Worm (Caenorhabditis elegans) whole organism, L4 larva: ENCODE results near the gene F11G11.5.

Experiments used
- F10B5.3 ChIP-seq: sonication (generic microtip); optimal IDR thresholded peaks from 2 replicates; lab custom pipeline; 2016; ENCODE audit warnings: mild to moderate bottlenecking, missing genetic modification characterization, missing compliant biosample characterization
- F26F4.8 ChIP-seq: fragments of 200-800 bp; sonication (Bioruptor generic); conservative IDR thresholded peaks from 2 replicates; pipeline ENCODE4 v1.3.6; 2022; ENCODE audit warnings: missing genetic modification characterization, missing compliant biosample characterization
- F49E8.2 ChIP-seq: sonication (generic microtip); optimal IDR thresholded peaks from 2 replicates; lab custom pipeline; 2016; ENCODE audit warnings: missing compliant biosample characterization, mild to moderate bottlenecking, missing genetic modification characterization, borderline replicate concordance
- R02D3.7 ChIP-seq: fragments of 150-350 bp; sonication (generic microtip); optimal IDR thresholded peaks from 3 replicates; lab custom pipeline; 2014; ENCODE audit warnings: missing biosample characterization, missing genetic modification characterization
- T20F7.1 ChIP-seq: fragments of 200-800 bp; sonication (Bioruptor generic); optimal IDR thresholded peaks from 2 replicates; lab custom pipeline; 2018; ENCODE audit warnings: mild to moderate bottlenecking, missing genetic modification characterization, missing compliant biosample characterization
- T26A8.4 ChIP-seq: fragments of 200-800 bp; sonication (Bioruptor generic); IDR thresholded peaks from 2 replicates; pipeline ENCODE4 v1.3.6; 2022; ENCODE audit warnings: missing genetic modification characterization, missing compliant biosample characterization
- Y48G9A.11 ChIP-seq: fragments of 200-800 bp; sonication (Bioruptor generic); IDR thresholded peaks from 2 replicates; pipeline ENCODE4 v1.3.6; 2022; ENCODE audit warnings: missing genetic modification reagents, missing genetic modification characterization, missing compliant biosample characterization
- Y5F2A.4 ChIP-seq: fragments of 200-800 bp; sonication (Bioruptor generic); optimal IDR thresholded peaks from 2 replicates; lab custom pipeline; 2018; ENCODE audit warnings: mild to moderate bottlenecking, missing genetic modification characterization, missing compliant biosample characterization
- ZK546.5 ChIP-seq, 2 experiments: sonication (generic microtip); optimal IDR thresholded peaks; 2 replicates each; lab custom pipeline; 2017; ENCODE audit warnings: missing biosample characterization in 2 of 2, missing genetic modification characterization in 2 of 2
- aha-1 ChIP-seq: fragments of 150-350 bp; peaks from one replicate; lab custom pipeline; 2014; ENCODE audit warnings: missing biosample characterization, missing genetic modification characterization
- ama-1 ChIP-seq: fragments of 150-350 bp; optimal IDR thresholded peaks from 2 replicates; lab custom pipeline; 2014; ENCODE audit warnings: inconsistent platforms, mixed read lengths
- ceh-20 ChIP-seq: fragments of 200-800 bp; sonication (Bioruptor generic); IDR thresholded peaks from 2 replicates; pipeline ENCODE4 v1.3.6; 2022; ENCODE audit warnings: missing genetic modification reagents, missing genetic modification characterization, missing compliant biosample characterization
- ceh-44 ChIP-seq: fragments of 200-800 bp; sonication (Bioruptor generic); IDR thresholded peaks from 2 replicates; pipeline ENCODE4 v1.3.6; 2022; ENCODE audit warnings: missing genetic modification reagents, missing genetic modification characterization, missing compliant biosample characterization
- ceh-82 ChIP-seq: sonication (generic microtip); optimal IDR thresholded peaks from 2 replicates; lab custom pipeline; 2017; ENCODE audit warnings: missing biosample characterization, missing genetic modification characterization
- ces-1 ChIP-seq: fragments of 150-350 bp; sonication (generic microtip); optimal IDR thresholded peaks from 4 replicates; lab custom pipeline; 2014; ENCODE audit warnings: missing biosample characterization, missing genetic modification reagents, missing genetic modification characterization
- ctbp-1 ChIP-seq: fragments of 200-800 bp; sonication (Bioruptor generic); IDR thresholded peaks from 2 replicates; pipeline ENCODE4 v1.3.6; 2022; ENCODE audit warnings: missing genetic modification reagents, missing genetic modification characterization, missing compliant biosample characterization
- daf-12 ChIP-seq: fragments of 150-350 bp; optimal IDR thresholded peaks from 2 replicates; lab custom pipeline; 2014; ENCODE audit warnings: missing biosample characterization, missing genetic modification reagents, missing genetic modification characterization
- fkh-10 ChIP-seq: fragments of 150-350 bp; optimal IDR thresholded peaks from 2 replicates; lab custom pipeline; 2014; ENCODE audit warnings: missing biosample characterization, missing genetic modification reagents, missing genetic modification characterization
- fos-1 ChIP-seq: fragments of 150-350 bp; optimal IDR thresholded peaks from 2 replicates; lab custom pipeline; 2014; ENCODE audit warnings: missing biosample characterization, missing genetic modification characterization
- hif-1 ChIP-seq, 2 experiments: sonication (generic microtip); optimal IDR thresholded peaks; 2 replicates each; lab custom pipeline; 2016 to 2017; ENCODE audit warnings: missing compliant biosample characterization in 2 of 2, missing genetic modification characterization in 2 of 2, missing genetic modification reagents in 2 of 2, missing genotype in 2 of 2, mild to moderate bottlenecking in 1 of 2
- hlh-11 ChIP-seq: fragments of 200-800 bp; sonication (Bioruptor generic); optimal IDR thresholded peaks from 2 replicates; lab custom pipeline; 2018; ENCODE audit warnings: mild to moderate bottlenecking, missing genetic modification characterization, missing compliant biosample characterization
- hlh-30 ChIP-seq: sonication (generic microtip); optimal IDR thresholded peaks from 2 replicates; lab custom pipeline; 2017; ENCODE audit warnings: antibody characterized with exemption, mild to moderate bottlenecking, missing genetic modification characterization, missing compliant biosample characterization; ENCODE audit not compliant: insufficient read depth
- lir-3 ChIP-seq: sonication (generic microtip); optimal IDR thresholded peaks from 2 replicates; lab custom pipeline; 2016; ENCODE audit warnings: mild to moderate bottlenecking, missing genetic modification characterization, missing compliant biosample characterization
- madf-5 ChIP-seq, 2 experiments: fragments of 200-800 bp; sonication (Bioruptor generic); IDR thresholded peaks; 2 replicates each; pipeline ENCODE4 v1.3.6; 2022; ENCODE audit warnings: missing compliant biosample characterization in 2 of 2, missing genetic modification characterization in 2 of 2
- mdl-1 ChIP-seq, 2 experiments: fragments of 150-350 bp in 1 of 2; sonication (generic microtip) in 1 of 2; optimal IDR thresholded peaks; 2 replicates each; lab custom pipeline; 2014 to 2017; ENCODE audit warnings: missing biosample characterization in 2 of 2, missing genetic modification characterization in 2 of 2
- mdt-29 ChIP-seq: fragments of 200-800 bp; sonication (Bioruptor generic); IDR thresholded peaks from 2 replicates; pipeline ENCODE4 v1.3.6; 2022; ENCODE audit warnings: missing genetic modification reagents, missing genetic modification characterization, missing compliant biosample characterization
- mep-1 ChIP-seq: fragments of 150-350 bp; sonication (generic microtip); optimal IDR thresholded peaks from 3 replicates; lab custom pipeline; 2014; ENCODE audit warnings: missing biosample characterization, missing genetic modification characterization
- mxl-2 ChIP-seq: fragments of 200-800 bp; sonication (Bioruptor generic); conservative IDR thresholded peaks from 2 replicates; pipeline ENCODE4 v1.3.6; 2022; ENCODE audit warnings: missing genetic modification reagents, missing genetic modification characterization, missing compliant biosample characterization
- mxl-3 ChIP-seq: fragments of 200-800 bp; sonication (Bioruptor generic); optimal IDR thresholded peaks from 2 replicates; lab custom pipeline; 2018; ENCODE audit warnings: mild to moderate bottlenecking, missing genetic modification characterization, missing compliant biosample characterization
- nhr-25 ChIP-seq: sonication (generic microtip); optimal IDR thresholded peaks from 2 replicates; lab custom pipeline; 2017; ENCODE audit warnings: missing genetic modification characterization, mild to moderate bottlenecking, missing compliant biosample characterization, antibody characterized with exemption, moderate library complexity, borderline replicate concordance; ENCODE audit not compliant: insufficient read depth
- nhr-28 ChIP-seq: fragments of 150-350 bp; optimal IDR thresholded peaks from 2 replicates; lab custom pipeline; 2014; ENCODE audit warnings: missing biosample characterization, missing genetic modification characterization
- nhr-48 ChIP-seq: sonication (generic microtip); optimal IDR thresholded peaks from 2 replicates; lab custom pipeline; 2016; ENCODE audit warnings: mild to moderate bottlenecking, missing genetic modification characterization, missing compliant biosample characterization
- nhr-6 ChIP-seq: fragments of 150-350 bp; optimal IDR thresholded peaks from 2 replicates; lab custom pipeline; 2014; ENCODE audit warnings: missing biosample characterization, missing genetic modification characterization
- nhr-76 ChIP-seq: fragments of 150-350 bp; optimal IDR thresholded peaks from 2 replicates; lab custom pipeline; 2014; ENCODE audit warnings: missing biosample characterization, missing genetic modification characterization
- nhr-77 ChIP-seq: fragments of 150-350 bp; optimal IDR thresholded peaks from 2 replicates; lab custom pipeline; 2014; ENCODE audit warnings: missing biosample characterization, missing genetic modification characterization
- php-3 ChIP-seq: fragments of 200-800 bp; sonication (Bioruptor generic); IDR thresholded peaks from 2 replicates; pipeline ENCODE4 v1.3.6; 2022; ENCODE audit warnings: missing genetic modification reagents, missing genetic modification characterization, missing compliant biosample characterization
- pqm-1 ChIP-seq: sonication (generic microtip); optimal IDR thresholded peaks from 2 replicates; lab custom pipeline; 2017; ENCODE audit warnings: missing biosample characterization, missing genetic modification characterization
- set-16 ChIP-seq: fragments of 200-800 bp; sonication (Bioruptor generic); IDR thresholded peaks from 2 replicates; pipeline ENCODE4 v1.3.6; 2022; ENCODE audit warnings: missing genetic modification reagents, missing genetic modification characterization, missing compliant biosample characterization
- spr-3 ChIP-seq: fragments of 200-800 bp; sonication (Bioruptor generic); optimal IDR thresholded peaks from 2 replicates; lab custom pipeline; 2018; ENCODE audit warnings: mild to moderate bottlenecking, missing genetic modification characterization, missing compliant biosample characterization
- unc-62 ChIP-seq, 3 experiments: fragments of 150-350 bp in 1 of 3; sonication (generic microtip); optimal IDR thresholded peaks in 2 of 3; peaks in 1 of 3; 1 replicate in 1 of 3; 2 replicates in 2 of 3; lab custom pipeline; 2014 to 2017; ENCODE audit warnings: missing biosample characterization in 3 of 3, missing genetic modification characterization in 3 of 3, missing genetic modification reagents in 3 of 3, missing genotype in 1 of 3
- zfp-3 ChIP-seq: fragments of 200-800 bp; sonication (Bioruptor generic); conservative IDR thresholded peaks from 2 replicates; pipeline ENCODE4 v1.3.6; 2022; ENCODE audit warnings: missing genetic modification reagents, missing genetic modification characterization, missing compliant biosample characterization
- ztf-7 ChIP-seq: fragments of 150-350 bp; optimal IDR thresholded peaks from 2 replicates; lab custom pipeline; 2014; ENCODE audit warnings: missing biosample characterization, missing genetic modification characterization

Gene F11G11.5

DNA sequence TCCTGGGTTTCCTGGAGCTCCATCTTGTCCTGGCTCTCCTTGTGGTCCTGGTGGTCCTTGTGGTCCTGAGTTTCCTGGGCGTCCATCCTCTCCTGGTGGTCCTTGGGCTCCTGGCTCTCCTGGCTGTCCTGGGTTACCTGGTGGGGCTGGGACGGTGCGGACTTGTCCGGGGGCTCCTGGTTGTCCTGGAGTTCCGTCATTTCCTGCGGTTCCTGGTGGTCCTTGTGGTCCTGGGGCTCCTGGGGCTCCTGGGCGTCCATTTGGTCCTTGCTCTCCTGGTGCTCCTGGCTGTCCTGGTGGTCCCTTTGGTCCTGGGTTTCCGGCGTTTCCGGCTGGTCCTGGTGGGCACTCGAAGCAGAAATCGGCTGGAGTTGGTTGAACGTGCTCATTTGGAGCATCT, 14.6 kb downstream of the F11G11.5 start:
- 0 out of 2 replicates have a peak, but pooled peaks have one; percentile 17 for TF ChIP-seq T26A8.4 (GFP tag; lab: Robert Waterston, UW)
- TF ChIP-seq Y48G9A.11 (GFP tag; lab: Robert Waterston, UW), result 0 out of 2 replicates have a peak, but pooled peaks have one; percentile 13
- 0 out of 4 replicates have a peak, but pooled peaks of 1 of the 2 experiments have one; percentile 49 for TF ChIP-seq madf-5 (GFP tag; IDR thresholded peaks at IDR 0.05; lab: Robert Waterston, UW)
- TF ChIP-seq set-16, result peak; percentile 98
- 0 out of 2 replicates have a peak, but pooled peaks have one; percentile 24 for TF ChIP-seq F26F4.8 (GFP tag; lab: Robert Waterston, UW)

DNA sequence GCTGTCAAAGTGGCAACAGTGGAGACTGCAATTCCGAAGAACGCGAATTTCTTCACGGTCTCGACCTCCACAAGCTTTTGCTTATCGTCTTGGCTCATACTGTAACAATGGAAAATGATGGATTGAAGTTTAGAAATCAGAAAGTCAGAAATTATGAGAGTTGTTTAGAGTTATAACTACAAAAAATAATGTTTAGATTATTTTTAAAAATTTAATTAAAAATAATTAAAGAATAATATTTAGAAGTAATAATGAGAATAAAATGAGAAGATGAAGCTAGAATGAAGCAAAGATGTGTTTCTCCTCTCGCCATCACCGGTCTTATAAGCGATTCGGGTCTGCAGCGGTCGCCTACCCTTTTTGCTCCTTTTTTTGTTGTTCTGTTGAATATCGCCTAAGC, 15.3 kb downstream of the F11G11.5 start, which contains the start of gene col-73:
Gene col-73 (minus strand): TSS at position 101 of the 400 bp plus-strand sequence.
- no peak for TF ChIP-seq unc-62 (GFP tag; optimal IDR thresholded peaks at IDR 0.05 in 1 of 2; lab: Kevin White, UChicago)
- TF ChIP-seq unc-62 (tag; optimal IDR thresholded peaks at IDR 0.05; lab: Kevin White, UChicago), result no peak
- no peak for TF ChIP-seq F49E8.2 (tag; lab: Kevin White, UChicago)
- TF ChIP-seq T20F7.1 (GFP tag; lab: Kevin White, UChicago), result no peak
- no peak for TF ChIP-seq ceh-44 (GFP tag; lab: Robert Waterston, UW)
- TF ChIP-seq F10B5.3 (tag; lab: Kevin White, UChicago), result no peak
- TF ChIP-seq fkh-10 (GFP tag; lab: Kevin White, UChicago), result no peak
- TF ChIP-seq Y5F2A.4 (GFP tag; lab: Kevin White, UChicago), result no peak
- no peak for TF ChIP-seq lir-3 (tag; lab: Kevin White, UChicago)
- no peak for TF ChIP-seq ceh-82 (tag; lab: Kevin White, UChicago)
- TF ChIP-seq ces-1, result no peak
- no peak for TF ChIP-seq mep-1
- no peak for TF ChIP-seq nhr-6 (tag; lab: Kevin White, UChicago)
- no peak for TF ChIP-seq ceh-20
- TF ChIP-seq ZK546.5 (tag; optimal IDR thresholded peaks at IDR 0.05; lab: Kevin White, UChicago), result no peak
- no peak for TF ChIP-seq ctbp-1
- no peak for TF ChIP-seq nhr-25
- TF ChIP-seq, all 104 proteins: peak for 0

DNA sequence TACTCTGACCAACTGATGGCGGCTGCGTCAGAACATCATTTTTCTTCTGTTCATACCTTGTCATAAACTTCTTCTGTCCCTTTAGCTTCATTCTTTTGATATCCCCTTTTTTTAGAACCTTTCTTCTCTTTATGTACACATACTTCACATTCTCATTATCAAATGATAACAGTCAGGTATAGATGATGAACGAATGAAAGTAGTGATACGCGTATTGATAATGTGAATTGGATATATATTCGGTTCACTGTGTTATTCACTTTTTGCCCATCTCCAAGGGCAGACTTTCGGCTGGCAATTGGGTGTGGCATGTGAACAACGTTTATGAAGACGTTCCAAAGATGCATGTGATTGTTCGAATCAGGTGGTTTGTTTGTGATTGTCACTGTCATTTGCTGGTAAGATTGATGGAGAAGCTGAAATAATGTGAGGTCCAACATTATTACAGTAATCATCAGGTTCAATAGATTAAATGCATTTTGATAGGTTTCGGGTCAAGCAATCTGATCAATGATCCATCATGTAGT, 16.7 kb downstream of the F11G11.5 start, which contains the start of gene F11G11.15:
Gene F11G11.15 (plus strand): TSS at position 511 of the 527 bp plus-strand sequence.
- TF ChIP-seq hlh-11 (tag; lab: Kevin White, UChicago) (peak; percentile 45), nhr-48 (tag; lab: Kevin White, UChicago) (peak; percentile 68), nhr-28 (tag; lab: Kevin White, UChicago) (peak; percentile 33), pqm-1 (tag; lab: Kevin White, UChicago) (no peak), mxl-3 (GFP tag; lab: Kevin White, UChicago) (peak; percentile 81), nhr-6 (tag; lab: Kevin White, UChicago) (no peak), hif-1 (tag; optimal IDR thresholded peaks at IDR 0.05; lab: Kevin White, UChicago) (no peak), mdl-1 (tag; optimal IDR thresholded peaks at IDR 0.05; lab: Kevin White, UChicago) (peak in 1 of 2 experiments; percentile 31), F49E8.2 (tag; lab: Kevin White, UChicago) (no peak), hlh-30 (tag; lab: Kevin White, UChicago) (peak; percentile 66), aha-1 (tag; lab: Kevin White, UChicago) (peak; percentile 96), ceh-82 (tag; lab: Kevin White, UChicago) (no peak)
- TF ChIP-seq, all 104 proteins: peak for 7

DNA sequence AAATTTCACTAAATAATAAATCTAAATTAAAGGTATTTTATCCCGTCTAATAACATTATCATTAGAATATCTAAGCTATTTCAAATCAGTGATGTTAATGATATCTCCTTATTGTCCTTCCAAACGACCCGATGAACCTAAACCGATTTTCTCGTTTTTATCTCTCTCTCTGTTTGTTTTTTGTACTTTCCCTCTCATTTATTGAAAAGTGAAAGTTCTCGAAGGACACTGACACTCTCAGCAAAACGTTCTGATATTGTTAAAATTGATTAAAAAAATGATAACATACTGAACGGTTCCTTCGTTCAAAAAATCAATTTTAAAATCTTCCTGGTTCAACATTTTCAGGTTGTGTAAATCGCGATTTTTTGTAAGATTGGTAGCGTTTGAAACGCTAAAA, 18.4 kb downstream of the F11G11.5 start, which contains the start of gene F11G11.13:
Gene F11G11.13 (minus strand): TSS at position 89 of the 400 bp plus-strand sequence.
- TF ChIP-seq mdt-29 (GFP tag; lab: Robert Waterston, UW), result no peak
- TF ChIP-seq ama-1, result no peak
- no peak for TF ChIP-seq mxl-2 (GFP tag; lab: Robert Waterston, UW)
- TF ChIP-seq F49E8.2 (tag; lab: Kevin White, UChicago), result no peak
- TF ChIP-seq nhr-77 (tag; lab: Kevin White, UChicago), result no peak
- no peak for TF ChIP-seq nhr-25
- no peak for TF ChIP-seq set-16
- TF ChIP-seq ztf-7 (tag; lab: Kevin White, UChicago), result no peak
- TF ChIP-seq zfp-3, result no peak
- TF ChIP-seq spr-3 (GFP tag; lab: Kevin White, UChicago), result no peak
- TF ChIP-seq php-3 (GFP tag; lab: Robert Waterston, UW), result no peak
- no peak for TF ChIP-seq fos-1 (tag; lab: Kevin White, UChicago)
- no peak for TF ChIP-seq R02D3.7 (tag; lab: Kevin White, UChicago)
- TF ChIP-seq nhr-76 (tag; lab: Kevin White, UChicago), result no peak
- TF ChIP-seq daf-12 (tag; lab: Kevin White, UChicago), result no peak
